Fruit fly (Drosophila melanogaster): ENCODE measurements around the gene Fit1.

DNA sequence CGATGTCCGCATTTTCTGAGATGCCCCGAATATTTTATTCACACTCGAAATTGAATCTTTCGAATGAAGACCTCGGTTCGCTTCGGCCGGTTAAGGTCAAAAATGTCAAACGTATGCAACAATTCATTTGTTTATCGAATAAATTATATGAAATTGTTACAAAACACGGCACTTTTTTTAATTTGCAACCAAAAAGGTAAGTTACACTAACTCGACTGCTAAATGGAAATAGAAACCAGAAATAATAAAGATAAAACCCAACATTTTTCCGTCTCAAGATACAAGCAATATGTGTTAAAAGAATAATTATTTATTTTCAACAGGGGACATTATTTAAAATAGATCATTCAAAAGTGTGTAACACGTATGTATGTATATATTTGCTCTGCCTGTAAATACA lies 10.6 kb downstream of the Fit1 start:
- no peak for TF ChIP-seq CG8478 (optimal IDR thresholded peaks at IDR 0.05)
- no peak for TF ChIP-seq CTCF (optimal IDR thresholded peaks at IDR 0.05)
